Worm (Caenorhabditis elegans): ENCODE results near the gene K02C4.2.
A peak's percentile ranks its signal among the peaks of the same experiment; 100 is the strongest.

Gene K02C4.2

ce11 chrII:8028246-8028694 lies 47.3 kb upstream of the K02C4.2 start:
- TF ChIP-seq Y53F4B.3 (GFP tag; IDR thresholded peaks at IDR 0.05): no peak
- TF ChIP-seq ceh-100 (GFP tag; IDR thresholded peaks at IDR 0.05): peak; percentile 69
- TF ChIP-seq T26A5.8 (tag; optimal IDR thresholded peaks at IDR 0.05): peak; percentile 18
- TF ChIP-seq let-526 (GFP tag; IDR thresholded peaks at IDR 0.05): peak; percentile 88
- peak; percentile 54 for TF ChIP-seq snpc-4 (GFP tag; optimal IDR thresholded peaks at IDR 0.05)
- TF ChIP-seq snpc-4 (tag; optimal IDR thresholded peaks at IDR 0.05): peak; percentile 23 to 68 (median 42)
- peak; percentile 79 for TF ChIP-seq lin-26 (GFP tag; IDR thresholded peaks at IDR 0.05)
- TF ChIP-seq unc-130 (GFP tag; optimal IDR thresholded peaks at IDR 0.05): peak; percentile 21
- peak; percentile 91 for TF ChIP-seq mcd-1 (GFP tag; IDR thresholded peaks at IDR 0.05)
- TF ChIP-seq Y79H2A.3 (GFP tag; conservative IDR thresholded peaks at IDR 0.05): no peak
- TF ChIP-seq ztf-18 (tag; optimal IDR thresholded peaks at IDR 0.05): peak; percentile 78
- TF ChIP-seq lin-35 (GFP tag; optimal IDR thresholded peaks at IDR 0.05): peak in 1 of 3 experiments; percentile 89
- TF ChIP-seq tlf-1 (GFP tag; optimal IDR thresholded peaks at IDR 0.05): peak; percentile 67
- TF ChIP-seq dox-1 (GFP tag; IDR thresholded peaks at IDR 0.05): peak; percentile 94
- no peak for TF ChIP-seq B0019.2 (GFP tag; conservative IDR thresholded peaks at IDR 0.05)
- TF ChIP-seq ceh-40 (GFP tag; IDR thresholded peaks at IDR 0.05): 0 out of 2 replicates have a peak, but pooled peaks have one; percentile 30
- peak; percentile 75; the same call in 1 of the 2 replicates for TF ChIP-seq ztf-6 (GFP tag; IDR thresholded peaks at IDR 0.05)
- TF ChIP-seq ekl-4 (GFP tag; IDR thresholded peaks at IDR 0.05): peak; percentile 89
- TF ChIP-seq lir-1 (GFP tag; conservative IDR thresholded peaks at IDR 0.05): peak; percentile 95
- no peak for TF ChIP-seq ama-1 (optimal IDR thresholded peaks at IDR 0.05)
- peak in 1 of 2 experiments; percentile 18 for TF ChIP-seq ama-1 (GFP tag; optimal IDR thresholded peaks at IDR 0.05)
- TF ChIP-seq athp-1 (tag; optimal IDR thresholded peaks at IDR 0.05): peak; percentile 82
- TF ChIP-seq madf-10 (tag; optimal IDR thresholded peaks at IDR 0.05): peak; percentile 90
- TF ChIP-seq hmg-1.2 (GFP tag; IDR thresholded peaks at IDR 0.05): peak; percentile 68
- no peak for TF ChIP-seq F39B2.1 (GFP tag; IDR thresholded peaks at IDR 0.05)
- TF ChIP-seq lin-54 (GFP tag; optimal IDR thresholded peaks at IDR 0.05): peak; percentile 78
- peak; percentile 22 for TF ChIP-seq F23B12.7 (tag; optimal IDR thresholded peaks at IDR 0.05; ENCODE audit: insufficient read depth)
- peak; percentile 65 for TF ChIP-seq pbrm-1 (GFP tag; IDR thresholded peaks at IDR 0.05)
- peak; percentile 72 for TF ChIP-seq ztf-22 (GFP tag; optimal IDR thresholded peaks at IDR 0.05)
- TF ChIP-seq ztf-3 (GFP tag; optimal IDR thresholded peaks at IDR 0.05): peak; percentile 22
- TF ChIP-seq ceh-27 (GFP tag; optimal IDR thresholded peaks at IDR 0.05): peak; percentile 87
- peak; percentile 72; the same call in 1 of the 2 replicates for TF ChIP-seq madf-3 (GFP tag; IDR thresholded peaks at IDR 0.05)
- peak; percentile 41; the same call in 1 of the 2 replicates for TF ChIP-seq ztf-28 (GFP tag; IDR thresholded peaks at IDR 0.05)
- TF ChIP-seq akir-1 (GFP tag; optimal IDR thresholded peaks at IDR 0.05): peak; percentile 42
- TF ChIP-seq ZK185.1 (tag; optimal IDR thresholded peaks at IDR 0.05; ENCODE audit: poor library complexity, severe bottlenecking): peak; percentile 41
- 0 out of 2 replicates have a peak, but pooled peaks have one; percentile 52 for TF ChIP-seq Y53G8AR.9 (GFP tag; conservative IDR thresholded peaks at IDR 0.05)
- peak; percentile 22 for TF ChIP-seq lsl-1 (GFP tag; optimal IDR thresholded peaks at IDR 0.05)
- TF ChIP-seq efl-1 (GFP tag; optimal IDR thresholded peaks at IDR 0.05): peak; percentile 30
- peak; percentile 61 for TF ChIP-seq rcor-1 (GFP tag; IDR thresholded peaks at IDR 0.05)
- peak; percentile 90 for TF ChIP-seq lin-40 (tag; optimal IDR thresholded peaks at IDR 0.05)
- TF ChIP-seq Y67H2A.10 (GFP tag; conservative IDR thresholded peaks at IDR 0.05): peak; percentile 41; the same call in 1 of the 2 replicates
- no peak for TF ChIP-seq dpff-1 (tag; optimal IDR thresholded peaks at IDR 0.05)
- TF ChIP-seq hsf-1 (GFP tag; IDR thresholded peaks at IDR 0.05): 0 out of 2 replicates have a peak, but pooled peaks have one; percentile 38
- no peak for TF ChIP-seq nhr-27 (tag; optimal IDR thresholded peaks at IDR 0.05)
- TF ChIP-seq sdz-38 (tag; optimal IDR thresholded peaks at IDR 0.05): no peak
- TF ChIP-seq nfya-2 (GFP tag; IDR thresholded peaks at IDR 0.05): no peak
- TF ChIP-seq cebp-1 (GFP tag; IDR thresholded peaks at IDR 0.05): peak; percentile 78
- peak; percentile 92 for TF ChIP-seq cebp-1 (tag; optimal IDR thresholded peaks at IDR 0.05)

Measured in whole organism, young adult.